Fruit fly (Drosophila melanogaster) whole organism, wandering third instar larva: ENCODE data around the gene nol.

Experiments
- CG9705 ChIP-seq: fragments of 200-800 bp; sonication (Bioruptor generic); optimal IDR thresholded peaks from 2 replicates; lab custom pipeline; 2018; ENCODE audit warnings: missing biosample characterization, mild to moderate bottlenecking, missing genetic modification characterization
- Dfd ChIP-seq: fragments of >200 bp; optimal IDR thresholded peaks from 2 replicates; lab custom pipeline; 2017; ENCODE audit warnings: missing biosample characterization, missing genetic modification characterization
- Hnf4 ChIP-seq: fragments of 200-800 bp; sonication (Bioruptor generic); optimal IDR thresholded peaks from 2 replicates; lab custom pipeline; 2016; ENCODE audit warnings: missing biosample characterization, mild to moderate bottlenecking, missing genetic modification characterization
- Hr83 ChIP-seq: fragments of 200-300 bp; sonication (Bioruptor generic); optimal IDR thresholded peaks from 2 replicates; lab custom pipeline; 2016; ENCODE audit warnings: missing biosample characterization, mild to moderate bottlenecking, missing genetic modification characterization, moderate library complexity; ENCODE audit not compliant: poor library complexity, severe bottlenecking
- Myc ChIP-seq: fragments of >200 bp; optimal IDR thresholded peaks from 2 replicates; lab custom pipeline; 2017
- OdsH ChIP-seq: fragments of 200-800 bp; sonication (Bioruptor generic); optimal IDR thresholded peaks from 2 replicates; lab custom pipeline; 2016; ENCODE audit warnings: missing biosample characterization, mild to moderate bottlenecking, missing genetic modification characterization
- dsf ChIP-seq: sonication (Bioruptor generic); optimal IDR thresholded peaks from 2 replicates; lab custom pipeline; 2016; ENCODE audit warnings: missing biosample characterization, missing genetic modification characterization, borderline replicate concordance
- lola ChIP-seq: fragments of >200 bp; optimal IDR thresholded peaks from 2 replicates; lab custom pipeline; 2017; ENCODE audit warnings: missing biosample characterization, missing genetic modification characterization
- pan ChIP-seq: fragments of >200 bp; optimal IDR thresholded peaks from 2 replicates; lab custom pipeline; 2017
- usp ChIP-seq: fragments of >200 bp; optimal IDR thresholded peaks from 2 replicates; lab custom pipeline; 2017; ENCODE audit warnings: missing biosample characterization, missing genetic modification characterization
- woc ChIP-seq: sonication (Bioruptor generic); optimal IDR thresholded peaks from 2 replicates; lab custom pipeline; 2016; ENCODE audit warnings: missing biosample characterization, mild to moderate bottlenecking, missing genetic modification characterization

DNA sequence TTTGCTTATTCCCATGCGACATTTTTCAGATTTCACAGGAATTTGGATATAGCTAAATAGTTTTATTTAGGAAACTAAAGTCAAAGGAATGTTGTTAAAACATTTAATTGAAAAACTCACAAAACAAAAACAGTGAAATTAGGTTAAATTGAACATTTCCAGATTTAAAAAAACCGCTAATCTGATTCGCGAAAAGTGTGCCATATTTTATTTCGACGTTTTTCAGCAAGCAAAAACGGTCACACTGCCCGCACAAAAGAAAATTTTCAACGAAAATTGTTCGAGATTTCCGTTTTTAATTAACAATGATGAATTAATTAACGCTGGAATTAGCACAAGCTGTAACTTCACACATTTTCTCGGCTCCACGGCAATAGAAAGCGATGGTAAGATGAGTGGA, 21.2 kb upstream of the nol start, which contains the start of the genes CG34012 and emei:
- TF ChIP-seq pan (lab: Kevin White, UChicago) (no peak), CG9705 (GFP tag; lab: Kevin White, UChicago) (no peak), usp (no peak), Myc (lab: Kevin White, UChicago) (no peak), Dfd (no peak), OdsH (no peak), Hnf4 (GFP tag; lab: Kevin White, UChicago) (no peak), Hr83 (GFP tag; lab: Kevin White, UChicago) (no peak), dsf (no peak), lola (no peak), woc (no peak)
